Fruit fly (Drosophila melanogaster): ENCODE results near the gene rumpel.

DNA sequence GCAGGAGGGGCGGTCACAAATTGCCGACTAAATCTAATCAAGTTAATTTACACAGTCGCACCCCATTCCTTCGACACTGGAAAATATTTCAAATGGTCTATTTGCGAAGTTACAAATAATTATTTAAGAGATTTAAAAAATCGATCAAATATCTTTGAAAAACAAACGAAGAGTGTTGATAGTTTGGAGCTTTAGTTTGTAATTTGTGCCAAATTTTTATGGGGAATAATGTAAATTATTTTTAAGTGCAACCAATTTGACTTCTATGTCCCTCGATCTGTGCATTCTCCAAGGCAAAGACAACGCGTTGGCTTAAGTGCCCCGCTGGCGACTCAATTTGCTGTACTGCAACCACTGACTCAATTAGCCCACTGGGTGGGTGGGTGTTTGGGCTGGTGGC lies 519 bp upstream of the rumpel start:
- TF ChIP-seq ttk (optimal IDR thresholded peaks at IDR 0.05) (no peak), psq (optimal IDR thresholded peaks at IDR 0.05) (no peak), h (optimal IDR thresholded peaks at IDR 0.05) (no peak), insv (optimal IDR thresholded peaks at IDR 0.05) (no peak), Sin3A (optimal IDR thresholded peaks at IDR 0.05) (no peak)
